Fruit fly (Drosophila melanogaster): Measurements from ENCODE around the gene mei-P26.

DNA sequence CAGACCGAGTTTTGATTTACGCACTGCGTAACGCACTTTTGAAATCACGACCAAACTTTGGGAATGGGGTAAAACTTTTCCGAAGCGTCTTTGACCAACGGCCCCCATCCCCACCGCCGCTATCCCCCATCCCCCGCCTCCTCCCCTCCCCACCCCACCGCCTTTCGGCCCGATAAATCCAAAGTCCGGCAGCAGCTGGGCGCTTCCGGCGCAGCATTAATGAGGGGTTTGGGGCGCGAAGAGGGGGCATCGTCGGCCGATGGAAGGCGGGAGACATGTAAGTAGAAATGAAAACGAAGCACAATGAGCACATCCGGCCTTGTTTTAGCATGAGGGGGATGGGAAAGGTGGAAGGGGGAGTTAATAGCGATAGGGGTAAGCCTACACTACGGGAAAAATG lies 23.9 kb upstream of the mei-P26 start:
- TF ChIP-seq CG8478 (optimal IDR thresholded peaks at IDR 0.05) (no peak), CTCF (optimal IDR thresholded peaks at IDR 0.05) (no peak)
